Worm (Caenorhabditis elegans) whole organism, early embryonic: ENCODE measurements around the gene fbxb-54.

Experiments
- B0310.2 ChIP-seq: sonication (generic microtip); optimal IDR thresholded peaks from 2 replicates; lab custom pipeline; 2016; ENCODE audit warnings: mild to moderate bottlenecking, missing genetic modification characterization, missing compliant biosample characterization
- ama-1 ChIP-seq: fragments of 150-350 bp; optimal IDR thresholded peaks from 2 replicates; lab custom pipeline; 2014
- ceh-36 ChIP-seq: sonication (generic microtip); optimal IDR thresholded peaks from 2 replicates; lab custom pipeline; 2016; ENCODE audit warnings: missing genetic modification characterization, inconsistent platforms, missing compliant biosample characterization
- flt-1 ChIP-seq: fragments of 200-800 bp; sonication (Bioruptor generic); IDR thresholded peaks from 2 replicates; pipeline ENCODE4 v1.3.6; 2022; ENCODE audit warnings: missing genetic modification characterization, missing compliant biosample characterization
- pes-1 ChIP-seq: fragments of 200-800 bp; sonication (Bioruptor generic); IDR thresholded peaks from 2 replicates; pipeline ENCODE4 v1.3.6; 2022; ENCODE audit warnings: missing genetic modification reagents, missing genetic modification characterization, missing compliant biosample characterization

DNA sequence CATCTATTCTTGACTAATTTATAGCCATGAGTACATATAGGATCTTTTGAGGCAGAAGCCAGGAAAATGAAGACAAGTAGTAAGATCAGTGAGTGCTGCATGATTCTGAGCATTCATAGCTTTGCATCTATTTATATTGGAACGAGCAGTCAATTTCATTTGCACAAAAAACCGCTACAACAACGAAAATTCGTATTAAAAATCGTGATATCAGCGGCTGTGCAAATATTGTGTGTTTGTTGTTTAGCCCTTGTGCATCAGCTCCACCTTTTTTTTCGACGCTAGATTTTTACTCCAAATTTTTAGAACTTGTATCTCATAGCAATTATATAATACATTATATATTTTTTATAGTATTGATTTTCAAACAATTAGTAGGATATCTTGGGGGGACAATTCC is 28.0 kb upstream of the fbxb-54 start, which contains the start of gene clec-21:
- TF ChIP-seq ama-1 (lab: Kevin White, UChicago) (no peak), flt-1 (no peak), pes-1 (GFP tag; lab: Robert Waterston, UW) (no peak), B0310.2 (tag; lab: Kevin White, UChicago) (no peak), ceh-36 (tag; lab: Kevin White, UChicago) (no peak)
